Worm (Caenorhabditis elegans) whole organism, L3 larva: Measurements from ENCODE around the gene D2021.4.

Source experiments
- daf-12 ChIP-seq: fragments of 150-350 bp; optimal IDR thresholded peaks from 2 replicates; lab custom pipeline; 2014; ENCODE audit warnings: missing biosample characterization, missing genetic modification reagents, missing genetic modification characterization
- elt-1 ChIP-seq: fragments of 150-350 bp; optimal IDR thresholded peaks from 2 replicates; lab custom pipeline; 2014; ENCODE audit warnings: missing biosample characterization, missing genetic modification characterization
- elt-2 ChIP-seq: sonication (generic microtip); optimal IDR thresholded peaks from 2 replicates; lab custom pipeline; 2016; ENCODE audit warnings: missing genetic modification reagents, mild to moderate bottlenecking, missing genetic modification characterization, missing compliant biosample characterization
- elt-3 ChIP-seq, 3 experiments: fragments of 150-350 bp in 1 of 3; sonication (generic microtip) in 2 of 3; optimal IDR thresholded peaks; 2 replicates in 2 of 3; 4 replicates in 1 of 3; lab custom pipeline; 2014 to 2017; ENCODE audit warnings: missing biosample characterization in 3 of 3, missing genetic modification characterization in 3 of 3
- fos-1 ChIP-seq: fragments of 150-350 bp; optimal IDR thresholded peaks from 2 replicates; lab custom pipeline; 2014; ENCODE audit warnings: missing biosample characterization, missing genetic modification characterization
- lsy-12 ChIP-seq: sonication (generic microtip); optimal IDR thresholded peaks from 2 replicates; lab custom pipeline; 2016; ENCODE audit warnings: mild to moderate bottlenecking, missing genetic modification characterization, missing compliant biosample characterization
- mdl-1 ChIP-seq: fragments of 150-350 bp; optimal IDR thresholded peaks from 2 replicates; lab custom pipeline; 2014; ENCODE audit warnings: missing biosample characterization, missing genetic modification characterization
- nhr-237 ChIP-seq: fragments of 150-350 bp; optimal IDR thresholded peaks from 2 replicates; lab custom pipeline; 2014; ENCODE audit warnings: missing biosample characterization, missing genetic modification characterization
- snpc-4 ChIP-seq: fragments of 150-350 bp; optimal IDR thresholded peaks from 2 replicates; lab custom pipeline; 2014; ENCODE audit warnings: missing biosample characterization, missing genetic modification characterization
- unc-62 ChIP-seq: fragments of 150-350 bp; sonication (generic microtip); optimal IDR thresholded peaks from 4 replicates; lab custom pipeline; 2014; ENCODE audit warnings: missing biosample characterization, missing genetic modification reagents, missing genetic modification characterization
- ztf-11 ChIP-seq: fragments of 150-350 bp; optimal IDR thresholded peaks from 2 replicates; lab custom pipeline; 2014; ENCODE audit warnings: missing biosample characterization, missing genetic modification characterization

DNA sequence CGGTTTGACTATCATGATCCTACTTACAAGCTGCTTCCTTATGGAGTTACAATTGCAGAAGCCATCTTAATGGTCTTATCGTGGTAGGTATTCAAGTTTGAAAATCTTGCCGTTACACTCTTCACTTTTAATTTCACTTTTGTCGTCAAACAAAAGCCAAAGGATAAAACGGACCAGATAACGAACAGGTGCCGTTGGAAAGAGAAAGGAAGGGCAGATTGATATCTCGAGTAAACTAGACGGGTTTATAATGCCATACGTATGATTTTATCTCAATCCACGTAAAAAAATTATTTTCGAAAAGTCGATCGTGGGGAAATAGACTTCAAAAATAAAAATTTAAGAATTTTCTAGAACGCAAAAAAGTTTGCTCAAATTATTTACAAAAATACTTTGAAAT, 5.2 kb upstream of the D2021.4 start:
- TF ChIP-seq elt-2 (tag; lab: Kevin White, UChicago) (no peak), mdl-1 (tag; lab: Kevin White, UChicago) (no peak), elt-3 (tag; optimal IDR thresholded peaks at IDR 0.05; lab: Kevin White, UChicago) (no peak), nhr-237 (tag; lab: Kevin White, UChicago) (no peak), fos-1 (tag; lab: Kevin White, UChicago) (no peak), daf-12 (tag; lab: Kevin White, UChicago) (no peak), snpc-4 (tag; lab: Kevin White, UChicago) (no peak), elt-1 (tag; lab: Kevin White, UChicago) (peak; percentile 83), ztf-11 (tag; lab: Kevin White, UChicago) (no peak), unc-62 (no peak), lsy-12 (no peak)
